Fruit fly (Drosophila melanogaster) whole organism, embryonic: Measurements from ENCODE around the gene CG34347.

ENCODE experiments used
- Atf3 ChIP-seq: fragments of 200-800 bp; sonication (Bioruptor generic); optimal IDR thresholded peaks from 3 replicates; lab custom pipeline; 2016; ENCODE audit warnings: missing biosample characterization, missing genetic modification characterization
- CG10267 ChIP-seq: fragments of 200-800 bp; sonication (Bioruptor generic); optimal IDR thresholded peaks from 2 replicates; lab custom pipeline; 2018; ENCODE audit warnings: missing biosample characterization, mild to moderate bottlenecking, missing genetic modification characterization, moderate library complexity
- CG10462 ChIP-seq: fragments of 200-800 bp; sonication (Bioruptor generic); optimal IDR thresholded peaks from 2 replicates; lab custom pipeline; 2016; ENCODE audit warnings: missing biosample characterization, missing genetic modification characterization
- CG10565 ChIP-seq: fragments of 200-800 bp; sonication (Bioruptor generic); optimal IDR thresholded peaks from 3 replicates; lab custom pipeline; 2016; ENCODE audit warnings: missing biosample characterization, mild to moderate bottlenecking, missing genetic modification characterization
- CG11456 ChIP-seq: fragments of 200-800 bp; sonication (Bioruptor generic); IDR thresholded peaks from 3 replicates; pipeline ENCODE4 v1.3.6; 2022; ENCODE audit warnings: missing biosample characterization, missing genetic modification characterization
- CG11504 ChIP-seq: fragments of 200-800 bp; sonication (Bioruptor generic); optimal IDR thresholded peaks from 3 replicates; lab custom pipeline; 2019; ENCODE audit warnings: missing biosample characterization, mild to moderate bottlenecking, missing genetic modification characterization, moderate library complexity
- CG12236 ChIP-seq: fragments of 200-800 bp; sonication (Bioruptor generic); optimal IDR thresholded peaks from 2 replicates; lab custom pipeline; 2016; ENCODE audit warnings: missing biosample characterization, missing genetic modification characterization
- CG12744 ChIP-seq: fragments of 200-800 bp; sonication (Bioruptor generic); optimal IDR thresholded peaks from 2 replicates; lab custom pipeline; 2016; ENCODE audit warnings: missing biosample characterization, missing genetic modification characterization
- CG14965 ChIP-seq: fragments of 200-800 bp; sonication (Bioruptor generic); optimal IDR thresholded peaks from 2 replicates; lab custom pipeline; 2016; ENCODE audit warnings: missing biosample characterization, missing genetic modification characterization, borderline replicate concordance
- CG17361 ChIP-seq: fragments of 200-800 bp; sonication (Bioruptor generic); IDR thresholded peaks from 3 replicates; pipeline ENCODE4 v1.3.6; 2022; ENCODE audit warnings: missing biosample characterization, missing genetic modification characterization
- CG2712 ChIP-seq: fragments of 200-800 bp; optimal IDR thresholded peaks from 3 replicates; lab custom pipeline; 2019; ENCODE audit warnings: missing biosample characterization, mild to moderate bottlenecking, missing genetic modification characterization, moderate library complexity
- CG34422 ChIP-seq: fragments of 200-800 bp; sonication (Bioruptor generic); IDR thresholded peaks from 3 replicates; pipeline ENCODE4 v1.3.6; 2022; ENCODE audit warnings: missing biosample characterization, missing genetic modification characterization
- CG7963 ChIP-seq: fragments of 200-800 bp; sonication (Bioruptor generic); IDR thresholded peaks from 3 replicates; pipeline ENCODE4 v1.3.6; 2022; ENCODE audit warnings: missing biosample characterization, missing genetic modification characterization; ENCODE audit not compliant: partially characterized antibody
- CG8290 ChIP-seq, 3 experiments: fragments of 200-800 bp; sonication (Bioruptor generic); optimal IDR thresholded peaks; 2 replicates each; lab custom pipeline; 2016 to 2019; ENCODE audit warnings: missing biosample characterization in 3 of 3, missing genetic modification characterization in 3 of 3, mild to moderate bottlenecking in 2 of 3, moderate library complexity in 1 of 3
- CG8359 ChIP-seq: fragments of 200-800 bp; sonication (Bioruptor generic); optimal IDR thresholded peaks from 2 replicates; lab custom pipeline; 2017; ENCODE audit warnings: missing biosample characterization, mild to moderate bottlenecking, missing genetic modification characterization, borderline replicate concordance
- GATAe ChIP-seq: fragments of 200-800 bp; sonication (Bioruptor generic); conservative IDR thresholded peaks from 2 replicates; pipeline ENCODE4 v1.3.6; 2022; ENCODE audit warnings: missing biosample characterization, missing genetic modification characterization
- HLH54F ChIP-seq: fragments of 200-800 bp; sonication (Bioruptor generic); optimal IDR thresholded peaks from 3 replicates; lab custom pipeline; 2016; ENCODE audit warnings: missing biosample characterization, missing genetic modification characterization
- Hmr ChIP-seq: fragments of 200-800 bp; sonication (Bioruptor generic); optimal IDR thresholded peaks from 3 replicates; lab custom pipeline; 2017; ENCODE audit warnings: mild to moderate bottlenecking, missing biosample characterization, missing genetic modification reagents, missing genetic modification characterization
- NC2β ChIP-seq: fragments of 200-800 bp; sonication (Bioruptor generic); optimal IDR thresholded peaks from 2 replicates; lab custom pipeline; 2016; ENCODE audit warnings: missing biosample characterization, missing genetic modification characterization
- Pdp1 ChIP-seq, 2 experiments: fragments of 200-800 bp; sonication (Bioruptor generic); optimal IDR thresholded peaks; 3 replicates each; lab custom pipeline; 2016; ENCODE audit warnings: missing biosample characterization in 2 of 2, missing genetic modification characterization in 2 of 2, mild to moderate bottlenecking in 1 of 2, moderate library complexity in 1 of 2
- Spps ChIP-seq: fragments of 200-800 bp; sonication (Bioruptor generic); optimal IDR thresholded peaks from 2 replicates; lab custom pipeline; 2018; ENCODE audit warnings: missing biosample characterization, mild to moderate bottlenecking, missing genetic modification characterization
- Ssrp ChIP-seq: fragments of 200-800 bp; sonication (Bioruptor generic); optimal IDR thresholded peaks from 2 replicates; lab custom pipeline; 2018; ENCODE audit warnings: missing biosample characterization, mild to moderate bottlenecking, missing genetic modification characterization, moderate library complexity
- abd-A ChIP-seq: fragments of 200-800 bp; sonication (Bioruptor generic); optimal IDR thresholded peaks from 3 replicates; lab custom pipeline; 2019; ENCODE audit warnings: missing biosample characterization, mild to moderate bottlenecking, missing genetic modification characterization, moderate library complexity
- ap ChIP-seq: fragments of 200-800 bp; sonication (Bioruptor generic); IDR thresholded peaks from 2 replicates; pipeline ENCODE4 v1.3.6; 2022; ENCODE audit warnings: missing biosample characterization, missing genetic modification characterization
- ara ChIP-seq: fragments of 200-800 bp; sonication (Bioruptor generic); IDR thresholded peaks from 2 replicates; pipeline ENCODE4 v1.3.6; 2022; ENCODE audit warnings: missing biosample characterization, missing genetic modification characterization
- bsh ChIP-seq, 2 experiments: fragments of 200-800 bp; sonication (Bioruptor generic); optimal IDR thresholded peaks; 2 replicates each; lab custom pipeline; 2017 to 2018; ENCODE audit warnings: mild to moderate bottlenecking in 2 of 2, missing biosample characterization in 2 of 2, missing genetic modification characterization in 2 of 2, moderate library complexity in 1 of 2
- cad ChIP-seq: fragments of >200 bp; optimal IDR thresholded peaks from 2 replicates; lab custom pipeline; 2017; ENCODE audit warnings: missing biosample characterization, missing genetic modification characterization
- chif ChIP-seq, 2 experiments: fragments of 200-800 bp; sonication (Bioruptor generic); optimal IDR thresholded peaks; 3 replicates each; lab custom pipeline; 2016; ENCODE audit warnings: missing biosample characterization in 2 of 2, missing genetic modification characterization in 2 of 2
- chn ChIP-seq: fragments of 200-800 bp; sonication (Bioruptor generic); optimal IDR thresholded peaks from 2 replicates; lab custom pipeline; 2016; ENCODE audit warnings: missing biosample characterization, missing genetic modification characterization
- da ChIP-seq: fragments of 200-800 bp; sonication (Bioruptor generic); optimal IDR thresholded peaks from 2 replicates; lab custom pipeline; 2016; ENCODE audit warnings: missing biosample characterization, missing genetic modification characterization
- fd3F ChIP-seq: fragments of 200-800 bp; sonication (Bioruptor generic); optimal IDR thresholded peaks from 2 replicates; lab custom pipeline; 2018; ENCODE audit warnings: missing biosample characterization, mild to moderate bottlenecking, missing genetic modification characterization, moderate library complexity
- fru ChIP-seq: fragments of >200 bp; optimal IDR thresholded peaks from 2 replicates; lab custom pipeline; 2017
- grau ChIP-seq: fragments of 200-800 bp; optimal IDR thresholded peaks from 3 replicates; lab custom pipeline; 2019; ENCODE audit warnings: missing biosample characterization, mild to moderate bottlenecking, missing genetic modification characterization, moderate library complexity
- gro ChIP-seq: fragments of 200-800 bp; sonication (Bioruptor generic); optimal IDR thresholded peaks from 2 replicates; lab custom pipeline; 2016; ENCODE audit warnings: missing biosample characterization, missing genetic modification characterization
- hbn ChIP-seq: fragments of 200-800 bp; sonication (Bioruptor generic); IDR thresholded peaks from 2 replicates; pipeline ENCODE4 v1.3.6; 2022; ENCODE audit warnings: missing biosample characterization, missing genetic modification characterization; ENCODE audit not compliant: partially characterized antibody
- jigr1 ChIP-seq: fragments of 200-800 bp; sonication (Bioruptor generic); IDR thresholded peaks from 3 replicates; pipeline ENCODE4 v1.3.6; 2022; ENCODE audit warnings: missing biosample characterization, missing genetic modification characterization
- lab ChIP-seq: fragments of 200-800 bp; sonication (Bioruptor generic); optimal IDR thresholded peaks from 3 replicates; lab custom pipeline; 2017; ENCODE audit warnings: missing biosample characterization, missing genetic modification characterization, mild to moderate bottlenecking, moderate library complexity, missing genetic modification reagents
- nerfin-1 ChIP-seq: fragments of 200-800 bp; sonication (Bioruptor generic); optimal IDR thresholded peaks from 3 replicates; lab custom pipeline; 2019; ENCODE audit warnings: missing biosample characterization, mild to moderate bottlenecking, missing genetic modification characterization, moderate library complexity
- nmo ChIP-seq: fragments of 200-800 bp; sonication (Bioruptor generic); optimal IDR thresholded peaks from 2 replicates; lab custom pipeline; 2018; ENCODE audit warnings: missing biosample characterization, mild to moderate bottlenecking, missing genetic modification characterization, moderate library complexity
- onecut ChIP-seq: fragments of 200-800 bp; sonication (Bioruptor generic); IDR thresholded peaks from 2 replicates; pipeline ENCODE4 v1.3.6; 2022; ENCODE audit warnings: missing biosample characterization, missing genetic modification characterization
- pita ChIP-seq: fragments of 200-800 bp; sonication (Bioruptor generic); optimal IDR thresholded peaks from 2 replicates; lab custom pipeline; 2017; ENCODE audit warnings: missing biosample characterization, mild to moderate bottlenecking, missing genetic modification characterization
- pzg ChIP-seq: fragments of 200-800 bp; sonication (Bioruptor generic); optimal IDR thresholded peaks from 3 replicates; lab custom pipeline; 2018; ENCODE audit warnings: missing biosample characterization, mild to moderate bottlenecking, missing genetic modification characterization, moderate library complexity
- sc ChIP-seq, 3 experiments: fragments of >200 bp in 2 of 3; fragments of 200-800 bp in 1 of 3; sonication (Bioruptor generic) in 1 of 3; optimal IDR thresholded peaks; 2 replicates in 2 of 3; 3 replicates in 1 of 3; lab custom pipeline; 2017; ENCODE audit warnings: mild to moderate bottlenecking in 1 of 3, missing biosample characterization in 1 of 3, missing genetic modification characterization in 1 of 3, missing genetic modification reagents in 1 of 3
- scrt ChIP-seq: fragments of 200-800 bp; sonication (Bioruptor generic); optimal IDR thresholded peaks from 2 replicates; lab custom pipeline; 2018; ENCODE audit warnings: missing biosample characterization, mild to moderate bottlenecking, missing genetic modification characterization, moderate library complexity
- so ChIP-seq: fragments of 200-800 bp; sonication (Bioruptor generic); IDR thresholded peaks from 3 replicates; pipeline ENCODE4 v1.3.6; 2022; ENCODE audit warnings: missing biosample characterization, missing genetic modification characterization
- sqz ChIP-seq: fragments of 200-800 bp; sonication (Bioruptor generic); optimal IDR thresholded peaks from 3 replicates; lab custom pipeline; 2018; ENCODE audit warnings: missing biosample characterization, mild to moderate bottlenecking, missing genetic modification characterization
- tna ChIP-seq: fragments of 200-800 bp; sonication (Bioruptor generic); IDR thresholded peaks from 2 replicates; pipeline ENCODE4 v1.3.6; 2022; ENCODE audit warnings: missing biosample characterization, missing genetic modification characterization; ENCODE audit not compliant: partially characterized antibody

The CG34347 gene

DNA sequence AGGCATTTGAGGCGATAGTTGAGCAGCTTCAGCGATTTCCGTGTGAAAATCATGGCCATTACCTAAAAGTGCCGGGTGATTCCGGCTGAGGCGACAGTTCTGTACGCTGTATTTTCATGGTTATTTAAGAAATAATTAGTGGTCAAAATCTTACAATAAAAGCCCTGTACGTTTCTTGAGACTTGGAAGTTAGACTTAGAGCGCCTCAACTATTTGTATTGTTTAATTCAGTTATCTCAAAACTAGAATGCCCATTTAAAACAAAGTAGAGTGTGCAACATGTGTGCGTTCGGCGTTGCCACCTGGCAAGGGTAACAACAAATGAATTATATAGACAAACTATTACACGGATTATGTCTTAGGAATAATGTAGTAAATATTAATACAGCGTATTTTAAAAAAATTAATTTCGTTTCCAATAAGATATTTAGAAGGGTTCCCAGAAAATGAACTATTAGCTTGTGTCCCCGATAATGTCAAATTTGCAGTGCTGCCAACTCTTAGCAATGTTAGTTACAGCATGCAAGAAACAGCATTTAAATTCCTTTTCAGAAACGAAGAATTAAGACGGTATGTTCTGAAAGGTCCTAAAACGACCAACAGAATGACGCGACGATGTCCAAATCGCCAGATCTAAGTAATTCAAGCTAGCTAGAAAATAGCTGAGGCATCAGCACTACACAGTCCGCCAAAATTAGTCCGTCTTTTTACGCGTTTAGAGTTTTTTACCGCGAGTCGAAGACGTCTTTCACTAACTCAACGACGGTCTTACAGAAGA lies 93.7 kb downstream of the CG34347 start, which contains the start of gene Gprk2 (continued):
- TF ChIP-seq so (GFP tag; lab: Robert Waterston, UW) (peak; percentile 100), pita (GFP tag; lab: Kevin White, UChicago) (no peak), Hmr (peak; percentile 100), grau (tag; lab: Kevin White, UChicago) (peak; percentile 100), CG11504 (tag; lab: Kevin White, UChicago) (peak; percentile 99), chn (GFP tag; lab: Kevin White, UChicago) (peak; percentile 100), lab (GFP tag; lab: Kevin White, UChicago) (peak; percentile 100), tna (GFP tag; lab: Robert Waterston, UW) (no peak), GATAe (GFP tag; lab: Robert Waterston, UW) (peak; percentile 99), fd3F (GFP tag; lab: Kevin White, UChicago) (peak; percentile 100), CG17361 (peak; percentile 100), CG12236 (GFP tag; lab: Kevin White, UChicago) (peak; percentile 99), scrt (GFP tag; lab: Kevin White, UChicago) (peak; percentile 99), CG12744 (peak; percentile 100), chif (GFP tag; optimal IDR thresholded peaks at IDR 0.05; lab: Kevin White, UChicago) (peak; percentile 100), cad (GFP tag; lab: Kevin White, UChicago) (no peak), pzg (GFP tag; lab: Kevin White, UChicago) (peak; percentile 70), ap (GFP tag; lab: Robert Waterston, UW) (peak; percentile 100), CG11456 (GFP tag; lab: Robert Waterston, UW) (peak; percentile 100), Ssrp (tag; lab: Kevin White, UChicago) (peak; percentile 100), Spps (tag; lab: Kevin White, UChicago) (peak; percentile 99), gro (GFP tag; lab: Kevin White, UChicago) (peak; percentile 100), NC2β (GFP tag; lab: Kevin White, UChicago) (peak; percentile 100), ara (peak; percentile 100), CG10462 (GFP tag; lab: Kevin White, UChicago) (peak; percentile 100), fru (lab: Kevin White, UChicago) (no peak), Atf3 (peak; percentile 100), abd-A (tag; lab: Kevin White, UChicago) (no peak), CG7963 (GFP tag; lab: Robert Waterston, UW) (no peak), nerfin-1 (tag; lab: Kevin White, UChicago) (peak; percentile 99), CG34422 (GFP tag; lab: Robert Waterston, UW) (peak; percentile 100), CG10267 (tag; lab: Kevin White, UChicago) (peak; percentile 99), CG8290 (GFP tag; optimal IDR thresholded peaks at IDR 0.05; lab: Kevin White, UChicago) (peak; percentile 98), CG8290 (tag; optimal IDR thresholded peaks at IDR 0.05; lab: Kevin White, UChicago) (peak; percentile 87 to 100), sc (optimal IDR thresholded peaks at IDR 0.05; lab: Kevin White, UChicago) (no peak), sc (GFP tag; optimal IDR thresholded peaks at IDR 0.05; lab: Kevin White, UChicago) (peak; percentile 100), bsh (GFP tag; optimal IDR thresholded peaks at IDR 0.05; lab: Kevin White, UChicago) (peak; percentile 100), sqz (GFP tag; lab: Kevin White, UChicago) (peak; percentile 99), CG2712 (tag; lab: Kevin White, UChicago) (peak; percentile 100), da (GFP tag; lab: Kevin White, UChicago) (peak; percentile 99), onecut (GFP tag; lab: Robert Waterston, UW) (peak; percentile 99), nmo (GFP tag; lab: Kevin White, UChicago) (peak; percentile 100), Pdp1 (GFP tag; optimal IDR thresholded peaks at IDR 0.05; lab: Kevin White, UChicago) (peak; percentile 100), HLH54F (GFP tag; lab: Kevin White, UChicago) (peak; percentile 100), CG8359 (peak; percentile 96), CG14965 (peak; percentile 94), jigr1 (GFP tag; lab: Robert Waterston, UW) (peak; percentile 99), CG10565 (GFP tag; lab: Kevin White, UChicago) (peak; percentile 99), hbn (0 out of 2 replicates have a peak, but pooled peaks have one; percentile 18)
